Fruit fly (Drosophila melanogaster) Kc167 (cell line): ENCODE data around the gene Sik2.

Source experiments
- Myc ChIP-seq: fragments of >200 bp; optimal IDR thresholded peaks from 2 replicates; lab custom pipeline; 2017; ENCODE audit warnings: missing external identifiers
- h ChIP-seq: fragments of >200 bp; optimal IDR thresholded peaks from 3 replicates; lab custom pipeline; 2018; ENCODE audit warnings: missing external identifiers
- ttk ChIP-seq: sonication (Bioruptor generic); optimal IDR thresholded peaks from 2 replicates; lab custom pipeline; 2017; ENCODE audit warnings: missing external identifiers

DNA sequence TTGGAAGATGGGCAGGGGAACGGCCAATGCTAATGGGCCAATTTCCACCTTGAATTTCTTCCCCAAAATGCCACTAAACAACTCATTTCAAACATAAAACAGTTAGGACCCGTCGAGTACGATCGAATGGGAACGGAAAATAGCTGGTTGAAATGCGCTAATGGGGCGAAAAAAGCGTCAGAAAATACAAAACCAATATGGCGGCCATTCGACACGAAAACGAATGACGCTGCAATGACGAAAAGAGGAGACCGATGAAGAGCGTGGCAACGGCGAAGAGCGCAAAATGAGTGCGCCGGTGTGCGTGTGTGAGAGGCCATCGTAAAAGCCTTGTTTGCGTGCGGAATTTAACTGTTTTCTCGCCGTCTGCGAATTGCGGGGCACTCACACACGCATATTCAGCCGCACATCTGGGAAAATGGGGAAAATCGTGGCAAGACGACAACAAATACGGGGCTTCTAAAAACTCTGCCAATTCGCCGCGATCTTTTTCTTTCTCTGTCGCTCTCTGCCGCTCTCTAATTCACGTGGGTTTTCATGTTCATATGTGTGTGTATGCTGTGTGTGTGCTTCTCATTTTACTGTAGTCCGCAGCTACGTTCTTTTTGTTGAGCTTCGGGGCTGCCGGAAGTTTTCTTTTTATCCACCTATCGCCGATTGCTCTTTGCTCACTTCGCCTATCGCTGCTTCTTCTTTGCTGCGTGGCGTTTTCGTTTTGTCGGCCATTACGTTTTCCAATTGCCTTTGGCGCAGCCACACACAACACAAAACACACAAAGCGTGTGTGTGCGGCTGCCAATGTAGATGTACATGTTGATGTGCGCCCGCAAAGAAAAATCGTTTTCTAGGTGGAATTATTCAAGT, 51.5 kb downstream of the Sik2 start, which contains the start of gene east:
- TF ChIP-seq h (lab: Kevin White, UChicago) (no peak), Myc (lab: Kevin White, UChicago) (no peak), ttk (no peak)
